Fruit fly (Drosophila melanogaster): ENCODE results near the gene GCS1.

Gene GCS1

dm6 chrX:11384023-11384444 lies 36.2 kb upstream of the GCS1 start:
- TF ChIP-seq CG1620 (GFP tag; optimal IDR thresholded peaks at IDR 0.05) (no peak), CG7045 (GFP tag; optimal IDR thresholded peaks at IDR 0.05) (peak; percentile 42), Clk (GFP tag; optimal IDR thresholded peaks at IDR 0.05) (no peak), ovo (GFP tag; optimal IDR thresholded peaks at IDR 0.05) (no peak), CG12768 (GFP tag; optimal IDR thresholded peaks at IDR 0.05) (peak; percentile 4), cnc (optimal IDR thresholded peaks at IDR 0.05) (no peak), CG11617 (GFP tag; optimal IDR thresholded peaks at IDR 0.05) (peak; percentile 42), tj (GFP tag; optimal IDR thresholded peaks at IDR 0.05) (no peak), cic (GFP tag; optimal IDR thresholded peaks at IDR 0.05) (no peak), CG5204 (GFP tag; optimal IDR thresholded peaks at IDR 0.05) (peak; percentile 44), toe (GFP tag; optimal IDR thresholded peaks at IDR 0.05) (peak; percentile 27), kay (GFP tag; ENCODE audit: borderline replicate concordance) (no peak), bab1 (GFP tag; optimal IDR thresholded peaks at IDR 0.05) (no peak), Crg-1 (GFP tag; optimal IDR thresholded peaks at IDR 0.05) (no peak), CG14711 (tag; optimal IDR thresholded peaks at IDR 0.05) (no peak), Mnt (GFP tag; optimal IDR thresholded peaks at IDR 0.05) (no peak), pad (GFP tag; optimal IDR thresholded peaks at IDR 0.05) (no peak), Hr96 (GFP tag; optimal IDR thresholded peaks at IDR 0.05) (no peak), CG7101 (tag; optimal IDR thresholded peaks at IDR 0.05) (peak; percentile 46), CG33017 (tag; optimal IDR thresholded peaks at IDR 0.05) (peak; percentile 17)

- TF ChIP-seq CG33017 (tag; optimal IDR thresholded peaks at IDR 0.05): no peak
- TF ChIP-seq bab1 (GFP tag; optimal IDR thresholded peaks at IDR 0.05): no peak
- no peak for TF ChIP-seq CG12768 (GFP tag; optimal IDR thresholded peaks at IDR 0.05)
- no peak for TF ChIP-seq CG11617 (GFP tag; optimal IDR thresholded peaks at IDR 0.05)
- TF ChIP-seq tj (GFP tag; optimal IDR thresholded peaks at IDR 0.05): no peak
- no peak for TF ChIP-seq Crg-1 (GFP tag; optimal IDR thresholded peaks at IDR 0.05)
- TF ChIP-seq pad (GFP tag; optimal IDR thresholded peaks at IDR 0.05): no peak
- TF ChIP-seq Hr96 (GFP tag; optimal IDR thresholded peaks at IDR 0.05): no peak
- TF ChIP-seq CG7045 (GFP tag; optimal IDR thresholded peaks at IDR 0.05): no peak
- no peak for TF ChIP-seq kay (GFP tag; ENCODE audit: borderline replicate concordance)
- TF ChIP-seq CG1620 (GFP tag; optimal IDR thresholded peaks at IDR 0.05): no peak
- TF ChIP-seq CG14711 (tag; optimal IDR thresholded peaks at IDR 0.05): no peak
- no peak for TF ChIP-seq cic (GFP tag; optimal IDR thresholded peaks at IDR 0.05)
- TF ChIP-seq cnc (optimal IDR thresholded peaks at IDR 0.05): no peak
- no peak for TF ChIP-seq CG5204 (GFP tag; optimal IDR thresholded peaks at IDR 0.05)
- no peak for TF ChIP-seq ovo (GFP tag; optimal IDR thresholded peaks at IDR 0.05)
Measured at dm6 chrX:11383530-11383929, 35.7 kb upstream of the GCS1 start.

DNA sequence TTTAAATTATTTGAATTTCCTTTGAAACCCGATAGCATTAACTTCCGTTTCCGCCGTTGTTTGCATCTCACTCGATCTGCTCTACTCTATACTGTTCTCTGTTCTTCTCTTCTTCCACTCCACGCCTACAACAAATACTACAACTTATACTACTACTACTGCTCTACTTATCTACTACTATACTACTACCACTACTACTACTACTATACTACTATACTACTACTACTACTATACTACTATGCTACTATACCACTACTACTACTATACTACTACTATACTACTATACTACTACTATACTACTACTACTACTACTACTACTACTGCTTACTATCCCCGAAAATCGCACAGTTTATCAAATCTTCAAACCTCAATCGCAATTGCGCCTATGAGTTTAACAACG lies 34.8 kb upstream of the GCS1 start:
- no peak for TF ChIP-seq cic (GFP tag; optimal IDR thresholded peaks at IDR 0.05)
- TF ChIP-seq pad (GFP tag; optimal IDR thresholded peaks at IDR 0.05): no peak
- TF ChIP-seq CG7101 (tag; optimal IDR thresholded peaks at IDR 0.05): no peak
- TF ChIP-seq cnc (optimal IDR thresholded peaks at IDR 0.05): no peak
- no peak for TF ChIP-seq kay (GFP tag; ENCODE audit: borderline replicate concordance)
- TF ChIP-seq Clk (GFP tag; optimal IDR thresholded peaks at IDR 0.05): no peak
- no peak for TF ChIP-seq CG12768 (GFP tag; optimal IDR thresholded peaks at IDR 0.05)
- no peak for TF ChIP-seq toe (GFP tag; optimal IDR thresholded peaks at IDR 0.05)
- TF ChIP-seq Hr96 (GFP tag; optimal IDR thresholded peaks at IDR 0.05): no peak
- TF ChIP-seq tj (GFP tag; optimal IDR thresholded peaks at IDR 0.05): no peak
- TF ChIP-seq Crg-1 (GFP tag; optimal IDR thresholded peaks at IDR 0.05): no peak
- TF ChIP-seq CG1620 (GFP tag; optimal IDR thresholded peaks at IDR 0.05): no peak
- TF ChIP-seq CG7045 (GFP tag; optimal IDR thresholded peaks at IDR 0.05): no peak
- no peak for TF ChIP-seq CG5204 (GFP tag; optimal IDR thresholded peaks at IDR 0.05)
- no peak for TF ChIP-seq bab1 (GFP tag; optimal IDR thresholded peaks at IDR 0.05)
- no peak for TF ChIP-seq Mnt (GFP tag; optimal IDR thresholded peaks at IDR 0.05)
- TF ChIP-seq CG33017 (tag; optimal IDR thresholded peaks at IDR 0.05): no peak
- TF ChIP-seq CG11617 (GFP tag; optimal IDR thresholded peaks at IDR 0.05): no peak
- TF ChIP-seq ovo (GFP tag; optimal IDR thresholded peaks at IDR 0.05): no peak

- no peak for TF ChIP-seq CG1620 (GFP tag; optimal IDR thresholded peaks at IDR 0.05)
- TF ChIP-seq cnc (optimal IDR thresholded peaks at IDR 0.05): no peak
- no peak for TF ChIP-seq Clk (GFP tag; optimal IDR thresholded peaks at IDR 0.05)
- no peak for TF ChIP-seq pad (GFP tag; optimal IDR thresholded peaks at IDR 0.05)
- TF ChIP-seq CG7101 (tag; optimal IDR thresholded peaks at IDR 0.05): peak; percentile 10
- no peak for TF ChIP-seq toe (GFP tag; optimal IDR thresholded peaks at IDR 0.05)
- TF ChIP-seq ovo (GFP tag; optimal IDR thresholded peaks at IDR 0.05): no peak
- TF ChIP-seq CG33017 (tag; optimal IDR thresholded peaks at IDR 0.05): no peak
Measured at dm6 chrX:11379747-11380146, 31.9 kb upstream of the GCS1 start.

DNA sequence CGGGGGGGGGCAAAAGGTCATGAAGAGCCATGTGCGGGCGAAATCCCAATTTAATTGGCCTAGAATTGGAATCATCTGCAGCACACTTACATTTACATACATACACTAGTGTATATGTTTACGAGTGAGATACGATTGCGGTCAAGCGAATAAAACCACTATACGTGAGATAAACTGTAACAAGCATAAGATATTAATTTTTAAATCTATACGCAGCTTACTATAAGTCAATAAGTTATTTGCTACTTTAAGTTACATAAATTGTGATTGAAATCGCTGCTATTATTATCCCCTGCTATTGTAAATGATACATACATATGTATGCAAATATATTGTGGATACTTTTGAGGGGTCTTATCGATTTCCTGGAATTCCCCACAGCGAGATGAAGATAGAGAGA lies 31.3 kb upstream of the GCS1 start:
- no peak for TF ChIP-seq cic (GFP tag; optimal IDR thresholded peaks at IDR 0.05)
- TF ChIP-seq CG1620 (GFP tag; optimal IDR thresholded peaks at IDR 0.05): peak; percentile 39
- no peak for TF ChIP-seq cnc (optimal IDR thresholded peaks at IDR 0.05)
- no peak for TF ChIP-seq kay (GFP tag; ENCODE audit: borderline replicate concordance)
- TF ChIP-seq bab1 (GFP tag; optimal IDR thresholded peaks at IDR 0.05): peak; percentile 12
- peak; percentile 28 for TF ChIP-seq pad (GFP tag; optimal IDR thresholded peaks at IDR 0.05)
- no peak for TF ChIP-seq ovo (GFP tag; optimal IDR thresholded peaks at IDR 0.05)
- TF ChIP-seq CG11617 (GFP tag; optimal IDR thresholded peaks at IDR 0.05): no peak
- no peak for TF ChIP-seq Clk (GFP tag; optimal IDR thresholded peaks at IDR 0.05)
- TF ChIP-seq CG12768 (GFP tag; optimal IDR thresholded peaks at IDR 0.05): no peak
- TF ChIP-seq Crg-1 (GFP tag; optimal IDR thresholded peaks at IDR 0.05): no peak
- no peak for TF ChIP-seq Hr96 (GFP tag; optimal IDR thresholded peaks at IDR 0.05)
- no peak for TF ChIP-seq toe (GFP tag; optimal IDR thresholded peaks at IDR 0.05)
- TF ChIP-seq tj (GFP tag; optimal IDR thresholded peaks at IDR 0.05): no peak
- peak; percentile 60 for TF ChIP-seq CG14711 (tag; optimal IDR thresholded peaks at IDR 0.05)
- peak; percentile 72 for TF ChIP-seq CG7101 (tag; optimal IDR thresholded peaks at IDR 0.05)
- TF ChIP-seq CG33017 (tag; optimal IDR thresholded peaks at IDR 0.05): peak; percentile 28

- TF ChIP-seq CG5204 (GFP tag; optimal IDR thresholded peaks at IDR 0.05) (peak; percentile 15), kay (GFP tag; ENCODE audit: borderline replicate concordance) (no peak), Mnt (GFP tag; optimal IDR thresholded peaks at IDR 0.05) (no peak), bab1 (GFP tag; optimal IDR thresholded peaks at IDR 0.05) (no peak), CG11617 (GFP tag; optimal IDR thresholded peaks at IDR 0.05) (no peak), Hr96 (GFP tag; optimal IDR thresholded peaks at IDR 0.05) (peak; percentile 9), CG1620 (GFP tag; optimal IDR thresholded peaks at IDR 0.05) (no peak), pad (GFP tag; optimal IDR thresholded peaks at IDR 0.05) (no peak), CG7101 (tag; optimal IDR thresholded peaks at IDR 0.05) (peak; percentile 72), CG33017 (tag; optimal IDR thresholded peaks at IDR 0.05) (peak; percentile 41), CG7045 (GFP tag; optimal IDR thresholded peaks at IDR 0.05) (peak; percentile 11)
Measured at dm6 chrX:11378388-11378787, 30.6 kb upstream of the GCS1 start.

All from whole organism, adult.